Worm (Caenorhabditis elegans) whole organism, early embryonic: ENCODE measurements around the gene trpp-5.

ENCODE experiments used
- B0310.2 ChIP-seq: sonication (generic microtip); optimal IDR thresholded peaks from 2 replicates; lab custom pipeline; 2016; ENCODE audit warnings: mild to moderate bottlenecking, missing genetic modification characterization, missing compliant biosample characterization
- F13C5.2 ChIP-seq: sonication (generic microtip); optimal IDR thresholded peaks from 2 replicates; lab custom pipeline; 2017; ENCODE audit warnings: mild to moderate bottlenecking, missing genetic modification characterization, inconsistent platforms, missing compliant biosample characterization
- aly-1 ChIP-seq: sonication (generic microtip); optimal IDR thresholded peaks from 2 replicates; lab custom pipeline; 2016; ENCODE audit warnings: missing genetic modification characterization, missing compliant biosample characterization
- ama-1 ChIP-seq: fragments of 150-350 bp; optimal IDR thresholded peaks from 2 replicates; lab custom pipeline; 2014
- ceh-13 ChIP-seq: fragments of 200-800 bp; sonication (Bioruptor generic); optimal IDR thresholded peaks from 2 replicates; lab custom pipeline; 2018; ENCODE audit warnings: mild to moderate bottlenecking, missing genetic modification characterization, missing compliant biosample characterization
- ets-7 ChIP-seq: sonication (generic microtip); optimal IDR thresholded peaks from 2 replicates; lab custom pipeline; 2016; ENCODE audit warnings: missing genotype, missing genetic modification characterization, missing compliant biosample characterization
- flt-1 ChIP-seq: fragments of 200-800 bp; sonication (Bioruptor generic); IDR thresholded peaks from 2 replicates; pipeline ENCODE4 v1.3.6; 2022; ENCODE audit warnings: missing genetic modification characterization, missing compliant biosample characterization
- hmbx-1 ChIP-seq: sonication (generic microtip); optimal IDR thresholded peaks from 2 replicates; lab custom pipeline; 2016; ENCODE audit warnings: mild to moderate bottlenecking, missing genetic modification characterization, missing compliant biosample characterization
- scrt-1 ChIP-seq: fragments of 200-800 bp; sonication (Bioruptor generic); IDR thresholded peaks from 2 replicates; pipeline ENCODE4 v1.3.6; 2022; ENCODE audit warnings: missing genetic modification characterization, missing compliant biosample characterization
- sea-1 ChIP-seq: fragments of 200-800 bp; sonication (Bioruptor generic); conservative IDR thresholded peaks from 2 replicates; pipeline ENCODE4 v1.3.6; 2022; ENCODE audit warnings: missing genetic modification characterization, missing compliant biosample characterization
- tbx-11 ChIP-seq: fragments of 200-800 bp; sonication (Bioruptor generic); IDR thresholded peaks from 2 replicates; pipeline ENCODE4 v1.3.6; 2022; ENCODE audit warnings: missing genetic modification characterization, missing compliant biosample characterization

DNA sequence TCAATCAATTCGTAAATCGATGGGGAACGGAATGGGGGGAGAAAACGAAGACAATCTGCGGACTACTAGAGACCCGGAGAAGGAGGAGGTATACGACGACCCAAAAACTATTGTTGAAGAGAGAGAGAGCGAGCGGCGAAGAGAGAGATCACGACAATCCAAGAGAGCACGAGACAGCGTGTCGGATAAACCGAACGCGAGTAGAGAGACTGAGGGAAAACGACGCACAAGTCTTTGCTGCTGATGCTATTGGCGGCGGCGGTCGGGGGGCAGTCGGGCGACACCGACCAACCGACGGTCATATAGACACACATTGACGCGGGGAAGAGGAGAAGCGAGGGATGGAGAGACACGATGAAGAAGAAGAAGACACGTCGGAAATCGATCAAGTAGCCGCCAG lies 20.3 kb upstream of the trpp-5 start:
- TF ChIP-seq ama-1 (lab: Kevin White, UChicago) (no peak), aly-1 (tag; lab: Kevin White, UChicago) (peak; percentile 64), B0310.2 (tag; lab: Kevin White, UChicago) (no peak), tbx-11 (GFP tag; lab: Robert Waterston, UW) (no peak), F13C5.2 (tag; lab: Kevin White, UChicago) (peak; percentile 50), flt-1 (GFP tag; lab: Robert Waterston, UW) (no peak), sea-1 (GFP tag; lab: Robert Waterston, UW) (no peak), ets-7 (tag; lab: Kevin White, UChicago) (peak; percentile 22), scrt-1 (GFP tag; lab: Robert Waterston, UW) (no peak), ceh-13 (no peak), hmbx-1 (tag; lab: Kevin White, UChicago) (no peak)
